Fruit fly (Drosophila melanogaster) whole organism, wandering third instar larva: Measurements from ENCODE around the gene CG14130.

Source experiments
- Abd-B ChIP-seq: fragments of >200 bp; optimal IDR thresholded peaks from 2 replicates; lab custom pipeline; 2017; ENCODE audit warnings: missing biosample characterization, missing genetic modification characterization
- CG9705 ChIP-seq: fragments of 200-800 bp; sonication (Bioruptor generic); optimal IDR thresholded peaks from 2 replicates; lab custom pipeline; 2018; ENCODE audit warnings: missing biosample characterization, mild to moderate bottlenecking, missing genetic modification characterization
- Dfd ChIP-seq: fragments of >200 bp; optimal IDR thresholded peaks from 2 replicates; lab custom pipeline; 2017; ENCODE audit warnings: missing biosample characterization, missing genetic modification characterization
- Hr83 ChIP-seq: fragments of 200-300 bp; sonication (Bioruptor generic); optimal IDR thresholded peaks from 2 replicates; lab custom pipeline; 2016; ENCODE audit warnings: missing biosample characterization, mild to moderate bottlenecking, missing genetic modification characterization, moderate library complexity; ENCODE audit not compliant: poor library complexity, severe bottlenecking
- N ChIP-seq: fragments of >200 bp; optimal IDR thresholded peaks from 2 replicates; lab custom pipeline; 2018; ENCODE audit warnings: missing biosample characterization, missing external identifiers, missing genetic modification characterization
- OdsH ChIP-seq: fragments of 200-800 bp; sonication (Bioruptor generic); optimal IDR thresholded peaks from 2 replicates; lab custom pipeline; 2016; ENCODE audit warnings: missing biosample characterization, mild to moderate bottlenecking, missing genetic modification characterization
- br ChIP-seq: fragments of 200-800 bp; sonication (Bioruptor generic); optimal IDR thresholded peaks from 2 replicates; lab custom pipeline; 2016; ENCODE audit warnings: missing biosample characterization, missing genetic modification characterization
- fru ChIP-seq: fragments of 200-800 bp; sonication (Bioruptor generic); optimal IDR thresholded peaks from 3 replicates; lab custom pipeline; 2016; ENCODE audit warnings: missing biosample characterization, mild to moderate bottlenecking, missing genetic modification characterization
- h ChIP-seq: fragments of 200-800 bp; sonication (Bioruptor generic); optimal IDR thresholded peaks from 3 replicates; lab custom pipeline; 2016; ENCODE audit warnings: missing biosample characterization, mild to moderate bottlenecking, missing genetic modification characterization
- pan ChIP-seq: fragments of >200 bp; optimal IDR thresholded peaks from 2 replicates; lab custom pipeline; 2017

DNA sequence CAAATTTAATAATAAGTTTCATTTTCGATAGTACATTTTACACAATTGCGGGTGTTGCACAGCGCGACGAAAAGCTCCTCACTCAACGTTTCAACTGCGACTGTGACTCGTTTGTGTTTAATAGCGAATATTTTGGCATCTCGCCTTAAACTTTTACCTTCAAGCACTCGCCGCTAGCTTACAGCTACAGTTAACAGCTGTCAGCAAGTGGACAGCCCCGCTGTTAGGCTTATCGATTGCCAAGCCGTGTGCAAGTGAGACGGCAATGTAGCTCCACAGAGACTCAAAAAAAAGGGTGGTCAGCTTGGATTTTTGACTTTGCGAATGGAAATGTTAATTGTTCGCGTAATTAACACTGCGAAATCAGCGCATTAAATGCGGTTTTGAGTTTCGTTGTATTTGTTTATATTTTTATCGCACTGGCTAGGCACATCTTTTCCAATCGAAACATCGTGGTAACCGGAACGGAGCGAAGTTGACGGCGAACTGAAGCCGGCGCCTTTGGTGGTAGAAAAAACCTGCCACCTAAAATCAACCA, 49.5 kb upstream of the CG14130 start, which contains the start of gene loaf:
- no peak for TF ChIP-seq pan (lab: Kevin White, UChicago)
- no peak for TF ChIP-seq h
- no peak for TF ChIP-seq fru (GFP tag; lab: Kevin White, UChicago)
- TF ChIP-seq N (GFP tag; lab: Kevin White, UChicago) = no peak
- no peak for TF ChIP-seq br (GFP tag; lab: Kevin White, UChicago)
- no peak for TF ChIP-seq Abd-B (GFP tag; lab: Kevin White, UChicago)
- no peak for TF ChIP-seq Hr83
- TF ChIP-seq CG9705 = no peak
- no peak for TF ChIP-seq Dfd (GFP tag; lab: Kevin White, UChicago)
- no peak for TF ChIP-seq OdsH (GFP tag; lab: Kevin White, UChicago)
